Worm (Caenorhabditis elegans): ENCODE data around the gene npr-24.

DNA sequence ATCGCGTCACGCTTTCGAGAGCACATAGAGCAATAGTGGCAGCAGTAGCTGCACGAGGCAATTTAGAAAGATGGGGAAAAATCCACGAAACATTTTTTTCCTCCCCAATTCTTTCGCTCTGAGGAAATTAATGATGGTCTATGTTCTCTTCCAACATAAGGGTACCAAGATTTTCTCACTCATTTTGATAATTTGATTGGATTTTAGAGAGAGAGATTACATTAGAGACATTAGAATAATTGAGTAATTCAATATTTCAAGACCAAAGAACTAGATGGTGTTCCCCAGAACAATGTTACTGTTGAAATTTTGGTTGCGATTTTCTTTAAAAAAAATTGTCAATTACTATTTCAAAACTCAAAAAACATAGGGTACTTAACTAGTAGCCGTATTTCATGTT is 34.8 kb upstream of the npr-24 start:
- no peak for TF ChIP-seq zip-8 (tag; optimal IDR thresholded peaks at IDR 0.05)
- no peak for TF ChIP-seq unc-39 (tag; optimal IDR thresholded peaks at IDR 0.05)
- no peak for TF ChIP-seq snpc-4 (tag; optimal IDR thresholded peaks at IDR 0.05)
- TF ChIP-seq nhr-76 (tag; optimal IDR thresholded peaks at IDR 0.05): no peak
- TF ChIP-seq ztf-11 (tag; optimal IDR thresholded peaks at IDR 0.05): no peak
- TF ChIP-seq cnd-1 (tag; optimal IDR thresholded peaks at IDR 0.05): no peak
- TF ChIP-seq sptf-1 (tag; optimal IDR thresholded peaks at IDR 0.05): no peak
- TF ChIP-seq ces-1 (GFP tag; optimal IDR thresholded peaks at IDR 0.05): peak; percentile 69
